Worm (Caenorhabditis elegans): Measurements from ENCODE around the gene acy-1.
"Not testable (repeated sequence)": the region's sequence is repeated elsewhere in the genome, so short reads cannot be mapped to it uniquely, and the experiment has no call there.

Gene acy-1

DNA sequence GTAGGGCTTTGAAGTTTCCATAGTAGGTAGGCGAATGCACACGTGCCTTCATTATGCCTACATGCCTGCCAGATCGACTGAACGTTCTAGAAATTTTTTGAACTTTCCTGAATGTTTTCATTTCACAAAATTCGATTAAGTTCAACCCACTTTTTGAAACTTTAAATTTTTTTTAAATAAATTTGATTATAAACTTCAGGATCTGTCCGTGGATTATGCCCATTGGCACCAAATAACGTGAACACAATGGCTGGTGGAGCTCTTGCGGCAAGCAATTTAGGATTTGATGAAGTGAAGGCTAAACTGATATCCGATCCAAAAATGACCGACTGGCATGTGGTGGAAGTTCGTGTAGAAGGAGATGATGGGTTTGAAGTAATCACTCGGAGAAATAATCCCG is 13.5 kb downstream of the acy-1 start, which contains the start of gene F17C8.7:
F17C8.7 (plus strand) TSS at position 301 of the 400 bp plus-strand sequence.
- TF ChIP-seq nhr-28 (tag; optimal IDR thresholded peaks at IDR 0.05) (no peak), unc-120 (tag; optimal IDR thresholded peaks at IDR 0.05; ENCODE audit: poor library complexity, severe bottlenecking) (no peak), drap-1 (GFP tag; optimal IDR thresholded peaks at IDR 0.05) (no peak), mab-5 (tag; optimal IDR thresholded peaks at IDR 0.05) (no peak), ceh-83 (GFP tag; optimal IDR thresholded peaks at IDR 0.05) (no peak), mep-1 (tag; optimal IDR thresholded peaks at IDR 0.05) (no peak), M03D4.4 (tag; optimal IDR thresholded peaks at IDR 0.05) (no peak), elt-3 (tag; optimal IDR thresholded peaks at IDR 0.05) (no peak), unc-39 (tag; optimal IDR thresholded peaks at IDR 0.05) (no peak), zip-8 (tag; optimal IDR thresholded peaks at IDR 0.05) (no peak)

ce11 chrIII:4739975-4740374 is 18.1 kb downstream of the acy-1 start, which contains the start of gene ras-2:
ras-2 (minus strand) TSS chrIII:4740075.
- TF ChIP-seq drap-1 (GFP tag; optimal IDR thresholded peaks at IDR 0.05): no peak

- TF ChIP-seq tbx-8 (GFP tag; optimal IDR thresholded peaks at IDR 0.05) (no peak), cnd-1 (tag; optimal IDR thresholded peaks at IDR 0.05) (no peak), sptf-1 (tag; optimal IDR thresholded peaks at IDR 0.05) (no peak), lsy-2 (tag; optimal IDR thresholded peaks at IDR 0.05) (no peak), flh-1 (GFP tag; optimal IDR thresholded peaks at IDR 0.05) (no peak), mls-2 (tag; optimal IDR thresholded peaks at IDR 0.05) (no peak), unc-62 (GFP tag; optimal IDR thresholded peaks at IDR 0.05) (no peak), nhr-237 (tag; optimal IDR thresholded peaks at IDR 0.05) (no peak), M03D4.4 (tag; optimal IDR thresholded peaks at IDR 0.05) (no peak), ces-1 (GFP tag; optimal IDR thresholded peaks at IDR 0.05) (no peak), mab-5 (tag; optimal IDR thresholded peaks at IDR 0.05) (no peak), unc-39 (tag; optimal IDR thresholded peaks at IDR 0.05) (no peak)
Observed at ce11 chrIII:4740820-4741219, 18.9 kb downstream of the acy-1 start.

ce11 chrIII:4742620-4743019 is 20.7 kb downstream of the acy-1 start, which contains the start of gene twk-6:
twk-6 (plus strand) TSS chrIII:4742920.
- TF ChIP-seq ceh-39 (tag; optimal IDR thresholded peaks at IDR 0.05); tbx-8 (GFP tag; optimal IDR thresholded peaks at IDR 0.05); mab-5 (tag; optimal IDR thresholded peaks at IDR 0.05): not testable (repeated sequence)

DNA sequence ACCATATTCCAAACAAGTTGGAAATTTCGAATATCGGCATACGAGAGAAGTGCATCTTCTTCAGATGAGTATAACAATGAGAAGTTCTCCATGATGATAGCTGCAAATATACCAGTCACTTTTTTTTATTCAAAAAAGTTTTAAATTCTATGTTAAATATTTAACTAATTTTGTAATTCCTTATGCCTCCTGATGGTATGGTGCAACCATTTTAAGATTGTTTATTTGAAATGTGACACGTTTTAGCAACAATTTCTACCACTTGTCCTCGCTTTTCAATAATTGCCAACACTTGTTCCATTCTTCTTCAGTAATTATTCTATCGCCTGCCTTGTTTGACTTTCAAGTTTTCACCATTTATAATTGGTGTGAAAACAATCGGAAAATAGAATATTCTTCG is 24.0 kb downstream of the acy-1 start, which contains the start of gene F17C8.6:
F17C8.6 (minus strand) TSS at position 101 of the 400 bp plus-strand sequence.
- TF ChIP-seq mls-2 (tag; optimal IDR thresholded peaks at IDR 0.05): no peak
- TF ChIP-seq nhr-12 (tag; optimal IDR thresholded peaks at IDR 0.05): no peak
- TF ChIP-seq ces-1 (GFP tag; optimal IDR thresholded peaks at IDR 0.05): no peak
- TF ChIP-seq ceh-39 (tag; optimal IDR thresholded peaks at IDR 0.05): no peak
- TF ChIP-seq M03D4.4 (tag; optimal IDR thresholded peaks at IDR 0.05): no peak
- no peak for TF ChIP-seq zip-8 (tag; optimal IDR thresholded peaks at IDR 0.05)
- no peak for TF ChIP-seq sptf-1 (tag; optimal IDR thresholded peaks at IDR 0.05)
- no peak for TF ChIP-seq unc-39 (tag; optimal IDR thresholded peaks at IDR 0.05)
- TF ChIP-seq hlh-1 (tag; optimal IDR thresholded peaks at IDR 0.05): no peak

DNA sequence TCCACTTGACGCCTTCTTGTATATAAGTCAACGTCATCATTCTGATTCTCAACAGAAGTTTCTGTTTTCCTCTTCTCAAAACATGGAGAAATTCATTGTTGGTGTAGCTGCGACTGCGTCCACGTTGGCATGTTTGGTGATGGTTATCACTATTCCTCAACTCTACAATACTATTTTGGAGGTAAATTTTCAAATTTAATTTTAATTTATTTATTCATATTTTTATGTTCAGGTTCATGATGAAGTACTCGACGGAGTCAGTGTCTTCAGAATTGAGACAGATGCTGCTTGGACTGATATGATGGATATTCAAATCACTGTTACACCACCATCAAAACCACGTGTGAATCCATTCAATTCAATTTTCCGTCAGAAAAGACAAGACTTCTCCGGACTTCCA is 26.2 kb downstream of the acy-1 start, which contains the start of gene col-89:
col-89 (plus strand) TSS at position 19 of the 400 bp plus-strand sequence.
- no peak for TF ChIP-seq mab-5 (tag; optimal IDR thresholded peaks at IDR 0.05)
- no peak for TF ChIP-seq ceh-83 (GFP tag; optimal IDR thresholded peaks at IDR 0.05)
- TF ChIP-seq tbx-8 (GFP tag; optimal IDR thresholded peaks at IDR 0.05): no peak
- TF ChIP-seq nhr-12 (tag; optimal IDR thresholded peaks at IDR 0.05): no peak
- no peak for TF ChIP-seq unc-62 (GFP tag; optimal IDR thresholded peaks at IDR 0.05)
- no peak for TF ChIP-seq ces-1 (GFP tag; optimal IDR thresholded peaks at IDR 0.05)
- TF ChIP-seq mls-2 (tag; optimal IDR thresholded peaks at IDR 0.05): no peak
- no peak for TF ChIP-seq flh-1 (GFP tag; optimal IDR thresholded peaks at IDR 0.05)
- no peak for TF ChIP-seq elt-3 (tag; optimal IDR thresholded peaks at IDR 0.05)
- no peak for TF ChIP-seq unc-120 (tag; optimal IDR thresholded peaks at IDR 0.05; ENCODE audit: poor library complexity, severe bottlenecking)
- TF ChIP-seq ham-2 (GFP tag; optimal IDR thresholded peaks at IDR 0.05): no peak
- no peak for TF ChIP-seq nhr-28 (tag; optimal IDR thresholded peaks at IDR 0.05)
- TF ChIP-seq M03D4.4 (tag; optimal IDR thresholded peaks at IDR 0.05): no peak
- TF ChIP-seq ceh-43 (GFP tag; optimal IDR thresholded peaks at IDR 0.05): no peak
- no peak for TF ChIP-seq blmp-1 (tag; optimal IDR thresholded peaks at IDR 0.05)
- TF ChIP-seq sptf-1 (tag; optimal IDR thresholded peaks at IDR 0.05): no peak
- TF ChIP-seq sem-2 (GFP tag; optimal IDR thresholded peaks at IDR 0.05): no peak
- TF ChIP-seq pha-4 (tag; optimal IDR thresholded peaks at IDR 0.05): no peak
- TF ChIP-seq drap-1 (GFP tag; optimal IDR thresholded peaks at IDR 0.05): no peak
- TF ChIP-seq elt-1 (tag; optimal IDR thresholded peaks at IDR 0.05; ENCODE audit: borderline replicate concordance, insufficient read depth): no peak

All from whole organism, mixed stage, embryonic.